In the genomic region with DNA sequence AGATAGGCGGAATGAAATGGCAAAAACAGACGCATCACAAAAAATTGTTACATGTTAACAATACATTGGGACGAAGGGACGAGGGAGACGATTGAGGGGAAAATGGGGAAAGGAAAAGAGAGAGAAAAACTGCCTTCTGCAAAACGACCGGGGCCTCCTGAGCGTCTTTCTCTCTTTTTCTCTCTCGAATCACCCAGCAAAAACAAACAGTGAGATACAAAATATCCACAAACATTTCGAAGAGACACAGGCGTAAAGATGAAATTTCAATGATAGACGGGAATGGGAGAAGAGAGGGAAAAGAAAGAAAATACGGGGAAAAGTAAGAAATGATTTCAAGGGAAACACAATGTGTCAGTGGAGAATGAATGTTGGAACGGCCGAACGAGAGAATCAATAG, we compare ENCODE assay signal across 6 worm cellular contexts.
TF ChIP-seq lines count a peak whose summit lies in the region.

No protein-coding gene starts in this region.

TF ChIP-seq in whole organism, L1 larva, 84 proteins besides CTCF, POLR2A, EP300 and RAD21 (continued from another document and continues in another):
- TF ChIP-seq lin-39 (tag; optimal IDR thresholded peaks at IDR 0.05; lab: Kevin White, UChicago) (no peak), tbx-2 (tag; optimal IDR thresholded peaks at IDR 0.05; lab: Kevin White, UChicago) (peak; percentile 40), lsy-2 (tag; optimal IDR thresholded peaks at IDR 0.05; lab: Kevin White, UChicago) (peak; percentile 12 to 75), efl-1 (optimal IDR thresholded peaks at IDR 0.05; lab: Kevin White, UChicago) (peak; percentile 43 to 49), efl-1 (GFP tag; optimal IDR thresholded peaks at IDR 0.05 in 1 of 2; lab: Kevin White, UChicago) (peak in 1 of 2 experiments; percentile 88), elt-3 (tag; optimal IDR thresholded peaks at IDR 0.05; lab: Kevin White, UChicago) (peak in 1 of 6 experiments; percentile 79), nhr-20 (tag; optimal IDR thresholded peaks at IDR 0.05; lab: Kevin White, UChicago) (peak; percentile 66), lin-14 (GFP tag; optimal IDR thresholded peaks at IDR 0.05; lab: Kevin White, UChicago) (peak; percentile 90), dpl-1 (GFP tag; optimal IDR thresholded peaks at IDR 0.05; lab: Kevin White, UChicago) (peak in 2 of 3 experiments; percentile 32), swsn-7 (tag; optimal IDR thresholded peaks at IDR 0.05; lab: Kevin White, UChicago) (peak; percentile 42), fkh-8 (tag; optimal IDR thresholded peaks at IDR 0.05; lab: Kevin White, UChicago) (no peak), nhr-77 (tag; optimal IDR thresholded peaks at IDR 0.05; lab: Kevin White, UChicago) (peak; percentile 67), aha-1 (tag; optimal IDR thresholded peaks at IDR 0.05; lab: Kevin White, UChicago) (no peak), ceh-63 (GFP tag; optimal IDR thresholded peaks at IDR 0.05; lab: Kevin White, UChicago) (no peak), ama-1 (optimal IDR thresholded peaks at IDR 0.05; lab: Kevin White, UChicago) (no peak), mdl-1 (tag; optimal IDR thresholded peaks at IDR 0.05; lab: Kevin White, UChicago) (peak in 1 of 2 experiments; percentile 39), ceh-82 (tag; optimal IDR thresholded peaks at IDR 0.05; lab: Kevin White, UChicago) (peak in 1 of 3 experiments; percentile 46), nhr-47 (tag; optimal IDR thresholded peaks at IDR 0.05; lab: Kevin White, UChicago) (peak; percentile 34), fos-1 (tag; optimal IDR thresholded peaks at IDR 0.05; lab: Kevin White, UChicago) (peak; percentile 41), rnt-1 (tag; optimal IDR thresholded peaks at IDR 0.05; lab: Kevin White, UChicago) (peak; percentile 64)

TF ChIP-seq in whole organism, L2 larva, 48 proteins besides CTCF, POLR2A, EP300 and RAD21 (continued from another document):
- TF ChIP-seq fos-1 (tag; optimal IDR thresholded peaks at IDR 0.05; lab: Kevin White, UChicago) (peak; percentile 68), egl-27 (tag; optimal IDR thresholded peaks at IDR 0.05; lab: Kevin White, UChicago) (peak; percentile 22), lin-39 (tag; optimal IDR thresholded peaks at IDR 0.05; lab: Kevin White, UChicago) (no peak), snpc-4 (tag; optimal IDR thresholded peaks at IDR 0.05; lab: Kevin White, UChicago) (no peak), zag-1 (tag; optimal IDR thresholded peaks at IDR 0.05; lab: Kevin White, UChicago) (peak; percentile 12), crh-2 (tag; optimal IDR thresholded peaks at IDR 0.05; lab: Kevin White, UChicago) (peak; percentile 89), lsy-2 (tag; optimal IDR thresholded peaks at IDR 0.05; lab: Kevin White, UChicago) (peak; percentile 12 to 64), nhr-129 (tag; optimal IDR thresholded peaks at IDR 0.05; lab: Kevin White, UChicago) (peak; percentile 82), nhr-25 (tag; optimal IDR thresholded peaks at IDR 0.05; lab: Kevin White, UChicago) (peak; percentile 52), C34F6.9 (tag; optimal IDR thresholded peaks at IDR 0.05; lab: Kevin White, UChicago) (peak; percentile 85), sma-3 (GFP tag; optimal IDR thresholded peaks at IDR 0.05; lab: Kevin White, UChicago) (peak; percentile 2), nhr-21 (tag; optimal IDR thresholded peaks at IDR 0.05; lab: Kevin White, UChicago) (peak; percentile 43)

TF ChIP-seq in whole organism, L3 larva, 47 proteins besides CTCF, POLR2A, EP300 and RAD21 (continued from another document):
- TF ChIP-seq eor-1 (tag; optimal IDR thresholded peaks at IDR 0.05; lab: Kevin White, UChicago) (no peak), nfya-1 (tag; optimal IDR thresholded peaks at IDR 0.05; lab: Kevin White, UChicago; ENCODE audit: insufficient read depth) (peak; percentile 75), ceh-28 (tag; optimal IDR thresholded peaks at IDR 0.05; lab: Kevin White, UChicago) (peak; percentile 1), lin-15B (tag; optimal IDR thresholded peaks at IDR 0.05; lab: Kevin White, UChicago) (peak; percentile 25), egl-5 (tag; optimal IDR thresholded peaks at IDR 0.05; lab: Kevin White, UChicago) (peak; percentile 33), elt-2 (tag; optimal IDR thresholded peaks at IDR 0.05; lab: Kevin White, UChicago) (peak; percentile 4), ZK546.5 (tag; optimal IDR thresholded peaks at IDR 0.05; lab: Kevin White, UChicago) (no peak), nhr-76 (tag; optimal IDR thresholded peaks at IDR 0.05; lab: Kevin White, UChicago) (no peak), nhr-28 (tag; optimal IDR thresholded peaks at IDR 0.05; lab: Kevin White, UChicago) (no peak), ztf-11 (tag; optimal IDR thresholded peaks at IDR 0.05; lab: Kevin White, UChicago) (no peak), mdl-1 (tag; optimal IDR thresholded peaks at IDR 0.05; lab: Kevin White, UChicago) (no peak), nhr-12 (tag; optimal IDR thresholded peaks at IDR 0.05; lab: Kevin White, UChicago) (no peak)
TF ChIP-seq in whole organism, L3 larva: peak in this region for 11.

TF ChIP-seq in whole organism, L4 larva, 104 proteins besides CTCF, POLR2A, EP300 and RAD21 (continued from another document and continues in another):
- TF ChIP-seq set-16 (GFP tag; IDR thresholded peaks at IDR 0.05; lab: Robert Waterston, UW) (no peak), zip-2 (tag; optimal IDR thresholded peaks at IDR 0.05; lab: Kevin White, UChicago) (no peak), ztf-11 (tag; optimal IDR thresholded peaks at IDR 0.05; lab: Kevin White, UChicago) (no peak), nhr-77 (tag; optimal IDR thresholded peaks at IDR 0.05; lab: Kevin White, UChicago) (peak; percentile 21), attf-4 (tag; optimal IDR thresholded peaks at IDR 0.05; lab: Kevin White, UChicago) (no peak), T20F7.1 (GFP tag; optimal IDR thresholded peaks at IDR 0.05; lab: Kevin White, UChicago) (no peak), dmd-6 (GFP tag; IDR thresholded peaks at IDR 0.05; lab: Robert Waterston, UW) (no peak), unc-39 (tag; optimal IDR thresholded peaks at IDR 0.05; lab: Kevin White, UChicago) (no peak), ceh-32 (tag; optimal IDR thresholded peaks at IDR 0.05; lab: Kevin White, UChicago; ENCODE audit: poor library complexity) (no peak), F44E2.7 (GFP tag; IDR thresholded peaks at IDR 0.05; lab: Robert Waterston, UW) (no peak), nhr-41 (GFP tag; IDR thresholded peaks at IDR 0.05; lab: Robert Waterston, UW) (no peak), cey-2 (tag; optimal IDR thresholded peaks at IDR 0.05; lab: Kevin White, UChicago; ENCODE audit: borderline replicate concordance, insufficient read depth) (no peak), dve-1 (tag; optimal IDR thresholded peaks at IDR 0.05; lab: Kevin White, UChicago; ENCODE audit: insufficient read depth) (peak; percentile 85), mxl-3 (GFP tag; optimal IDR thresholded peaks at IDR 0.05; lab: Kevin White, UChicago) (no peak), Y5F2A.4 (GFP tag; optimal IDR thresholded peaks at IDR 0.05; lab: Kevin White, UChicago) (no peak), hlh-11 (tag; optimal IDR thresholded peaks at IDR 0.05; lab: Kevin White, UChicago) (peak; percentile 67), F10B5.3 (tag; optimal IDR thresholded peaks at IDR 0.05; lab: Kevin White, UChicago) (no peak), snpc-4 (tag; optimal IDR thresholded peaks at IDR 0.05; lab: Kevin White, UChicago) (no peak), mdl-1 (tag; optimal IDR thresholded peaks at IDR 0.05; lab: Kevin White, UChicago) (peak in 1 of 2 experiments; percentile 2), nhr-28 (tag; optimal IDR thresholded peaks at IDR 0.05; lab: Kevin White, UChicago) (peak; percentile 45), ZK337.2 (GFP tag; IDR thresholded peaks at IDR 0.05; lab: Robert Waterston, UW) (no peak), D1046.2 (GFP tag; IDR thresholded peaks at IDR 0.05; lab: Robert Waterston, UW) (no peak), lin-39 (tag; optimal IDR thresholded peaks at IDR 0.05; lab: Kevin White, UChicago) (no peak), F37D6.2 (tag; optimal IDR thresholded peaks at IDR 0.05; lab: Kevin White, UChicago) (no peak), ceh-44 (GFP tag; IDR thresholded peaks at IDR 0.05; lab: Robert Waterston, UW) (no peak), daf-16 (GFP tag; optimal IDR thresholded peaks at IDR 0.05; lab: Kevin White, UChicago) (peak in 1 of 2 experiments; percentile 26), daf-16 (tag; optimal IDR thresholded peaks at IDR 0.05; lab: Kevin White, UChicago) (peak; percentile 11), daf-12 (tag; optimal IDR thresholded peaks at IDR 0.05; lab: Kevin White, UChicago) (no peak), nhr-10 (tag; optimal IDR thresholded peaks at IDR 0.05; lab: Kevin White, UChicago) (no peak), spr-3 (GFP tag; optimal IDR thresholded peaks at IDR 0.05; lab: Kevin White, UChicago) (no peak)

TF ChIP-seq in whole organism, late embryonic, 69 proteins besides CTCF, POLR2A, EP300 and RAD21 (continued from another document):
- peak; percentile 66 for TF ChIP-seq ceh-18 (tag; optimal IDR thresholded peaks at IDR 0.05; lab: Kevin White, UChicago)

TF ChIP-seq in whole organism, mixed stage, embryonic, 35 proteins besides CTCF, POLR2A, EP300 and RAD21 (continued from another document):
- TF ChIP-seq sptf-1 (tag; optimal IDR thresholded peaks at IDR 0.05; lab: Kevin White, UChicago) (peak; percentile 4), lsy-2 (tag; optimal IDR thresholded peaks at IDR 0.05; lab: Kevin White, UChicago) (peak; percentile 23), blmp-1 (tag; optimal IDR thresholded peaks at IDR 0.05; lab: Kevin White, UChicago) (no peak), nhr-76 (tag; optimal IDR thresholded peaks at IDR 0.05; lab: Kevin White, UChicago) (no peak), ceh-39 (tag; optimal IDR thresholded peaks at IDR 0.05; lab: Kevin White, UChicago) (no peak), unc-39 (tag; optimal IDR thresholded peaks at IDR 0.05; lab: Kevin White, UChicago) (no peak), pha-4 (tag; optimal IDR thresholded peaks at IDR 0.05; lab: Kevin White, UChicago) (peak; percentile 15), mep-1 (tag; optimal IDR thresholded peaks at IDR 0.05; lab: Kevin White, UChicago) (peak; percentile 51), mls-2 (tag; optimal IDR thresholded peaks at IDR 0.05; lab: Kevin White, UChicago) (no peak), nhr-237 (tag; optimal IDR thresholded peaks at IDR 0.05; lab: Kevin White, UChicago) (peak; percentile 46), zip-8 (tag; optimal IDR thresholded peaks at IDR 0.05; lab: Kevin White, UChicago) (no peak), ceh-83 (GFP tag; optimal IDR thresholded peaks at IDR 0.05; lab: Kevin White, UChicago) (no peak), mab-5 (tag; optimal IDR thresholded peaks at IDR 0.05; lab: Kevin White, UChicago) (no peak), hlh-1 (tag; optimal IDR thresholded peaks at IDR 0.05; lab: Kevin White, UChicago) (peak; percentile 29), sem-2 (GFP tag; optimal IDR thresholded peaks at IDR 0.05; lab: Kevin White, UChicago) (no peak), unc-62 (GFP tag; optimal IDR thresholded peaks at IDR 0.05; lab: Kevin White, UChicago) (peak; percentile 66), M03D4.4 (tag; optimal IDR thresholded peaks at IDR 0.05; lab: Kevin White, UChicago) (no peak)
